Fruit fly (Drosophila melanogaster) whole organism, embryonic: ENCODE measurements around the gene Polr1B.

Experiments
- Blimp-1 ChIP-seq: fragments of 200-800 bp; sonication (Bioruptor generic); optimal IDR thresholded peaks from 3 replicates; lab custom pipeline; 2018; ENCODE audit warnings: missing biosample characterization, missing genetic modification characterization, mild to moderate bottlenecking, moderate library complexity, missing genetic modification reagents
- CG14050 ChIP-seq: fragments of 200-800 bp; sonication (Bioruptor generic); IDR thresholded peaks from 3 replicates; pipeline ENCODE4 v1.3.6; 2022; ENCODE audit warnings: missing biosample characterization, missing genetic modification characterization
- CG18476 ChIP-seq: fragments of 200-800 bp; sonication (Bioruptor generic); optimal IDR thresholded peaks from 2 replicates; lab custom pipeline; 2016; ENCODE audit warnings: missing biosample characterization, mild to moderate bottlenecking, missing genetic modification characterization
- CG18599 ChIP-seq: fragments of 200-800 bp; sonication (Bioruptor generic); optimal IDR thresholded peaks from 3 replicates; lab custom pipeline; 2017; ENCODE audit warnings: missing biosample characterization, missing genetic modification characterization, mild to moderate bottlenecking, moderate library complexity, missing genetic modification reagents
- CG4360 ChIP-seq: fragments of 200-800 bp; sonication (Bioruptor generic); IDR thresholded peaks from 2 replicates; pipeline ENCODE4 v1.3.6; 2022; ENCODE audit warnings: missing biosample characterization, missing genetic modification characterization
- CG7372 ChIP-seq: fragments of 200-800 bp; sonication (Bioruptor generic); IDR thresholded peaks from 2 replicates; pipeline ENCODE4 v1.3.6; 2022; ENCODE audit warnings: missing biosample characterization, missing genetic modification characterization
- CTCF ChIP-seq: fragments of 200-800 bp; sonication (Bioruptor generic); optimal IDR thresholded peaks from 2 replicates; lab custom pipeline; 2017; ENCODE audit warnings: missing biosample characterization, mild to moderate bottlenecking, missing genetic modification characterization, moderate library complexity
- Lpt ChIP-seq: fragments of >200 bp; optimal IDR thresholded peaks from 2 replicates; lab custom pipeline; 2018; ENCODE audit warnings: missing biosample characterization, missing genetic modification characterization
- Side ChIP-seq: fragments of 200-800 bp; sonication (Bioruptor generic); optimal IDR thresholded peaks from 2 replicates; lab custom pipeline; 2016; ENCODE audit warnings: missing biosample characterization, missing genetic modification characterization
- ara ChIP-seq: fragments of 200-800 bp; sonication (Bioruptor generic); IDR thresholded peaks from 2 replicates; pipeline ENCODE4 v1.3.6; 2022; ENCODE audit warnings: missing biosample characterization, missing genetic modification characterization
- toy ChIP-seq: fragments of 200-800 bp; sonication (Bioruptor generic); IDR thresholded peaks from 2 replicates; pipeline ENCODE4 v1.3.6; 2022; ENCODE audit warnings: missing biosample characterization, missing genetic modification characterization

- no peak for TF ChIP-seq CG4360 (GFP tag; lab: Robert Waterston, UW)
- no peak for TF ChIP-seq toy (GFP tag; lab: Robert Waterston, UW)
- TF ChIP-seq Blimp-1 (GFP tag; lab: Kevin White, UChicago): no peak
- no peak for TF ChIP-seq CG18476 (GFP tag; lab: Kevin White, UChicago)
- no peak for TF ChIP-seq CG18599
- TF ChIP-seq CG14050 (GFP tag; lab: Robert Waterston, UW): no peak
- no peak for TF ChIP-seq Lpt (GFP tag; lab: Kevin White, UChicago)
- no peak for TF ChIP-seq CTCF (GFP tag; lab: Kevin White, UChicago)
- TF ChIP-seq ara (GFP tag; lab: Robert Waterston, UW): no peak
- no peak for TF ChIP-seq Side (GFP tag; lab: Kevin White, UChicago)
- TF ChIP-seq CG7372 (GFP tag; lab: Robert Waterston, UW): no peak
Measured at dm6 chr2L:432119-432518, 28.0 kb downstream of the Polr1B start.
